Fruit fly (Drosophila melanogaster): Measurements from ENCODE around the gene CG43998.
A peak's percentile ranks its signal among the peaks of the same experiment; 100 is the strongest.

DNA sequence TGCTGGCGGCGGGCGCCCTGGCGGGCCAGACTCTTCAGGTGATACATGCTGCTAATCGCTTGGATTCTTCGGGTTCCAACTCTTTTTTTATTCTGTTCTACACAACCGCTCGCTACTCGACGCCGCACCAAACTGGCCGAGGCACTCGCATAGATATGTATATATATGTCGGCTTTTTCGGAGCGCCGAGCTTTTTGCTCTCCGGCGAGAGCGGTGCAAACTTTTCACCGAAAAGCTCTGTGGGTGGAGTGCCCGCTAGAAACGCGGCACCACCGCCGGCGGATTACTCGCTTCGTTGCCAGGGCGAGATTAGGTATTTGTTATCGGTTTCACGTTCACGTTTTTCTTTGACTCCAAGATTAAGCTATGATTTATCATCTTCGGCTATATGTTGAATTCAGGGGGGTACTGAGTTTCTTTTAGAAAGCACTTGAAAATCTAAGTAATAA is 14.2 kb upstream of the CG43998 start, which contains the start of gene Gdh:
- TF ChIP-seq Eip93F (GFP tag; optimal IDR thresholded peaks at IDR 0.05) (no peak), Sox15 (GFP tag; optimal IDR thresholded peaks at IDR 0.05) (no peak), lz (GFP tag; optimal IDR thresholded peaks at IDR 0.05) (no peak), CG3919 (GFP tag; optimal IDR thresholded peaks at IDR 0.05) (no peak), dac (GFP tag; optimal IDR thresholded peaks at IDR 0.05) (no peak), CG6276 (GFP tag; optimal IDR thresholded peaks at IDR 0.05) (no peak), Eip78C (GFP tag) (peak; percentile 62), Lpt (GFP tag; optimal IDR thresholded peaks at IDR 0.05) (no peak), CG8632 (GFP tag; optimal IDR thresholded peaks at IDR 0.05) (no peak), CG16779 (tag; optimal IDR thresholded peaks at IDR 0.05) (peak; percentile 40), CG9139 (GFP tag; optimal IDR thresholded peaks at IDR 0.05) (no peak), CG10669 (GFP tag; optimal IDR thresholded peaks at IDR 0.05) (no peak), topi (GFP tag; optimal IDR thresholded peaks at IDR 0.05) (peak; percentile 28)

All from whole organism, prepupa.